Fruit fly (Drosophila melanogaster) whole organism, embryonic: ENCODE data around the gene UQCR-14L.

Source experiments
- Aef1 ChIP-seq: fragments of 200-800 bp; sonication (Bioruptor generic); IDR thresholded peaks from 3 replicates; pipeline ENCODE4 v1.3.6; 2022; ENCODE audit warnings: missing biosample characterization, missing genetic modification characterization
- Atf6 ChIP-seq: fragments of 200-800 bp; sonication (Bioruptor generic); IDR thresholded peaks from 2 replicates; pipeline ENCODE4 v1.3.6; 2022; ENCODE audit warnings: missing biosample characterization, missing genetic modification characterization
- B-H1 ChIP-seq: fragments of 200-800 bp; sonication (Bioruptor generic); IDR thresholded peaks from 3 replicates; pipeline ENCODE4 v1.3.6; 2022; ENCODE audit warnings: missing biosample characterization, missing genetic modification characterization
- Bteb2 ChIP-seq: fragments of 200-800 bp; sonication (Bioruptor generic); optimal IDR thresholded peaks from 2 replicates; lab custom pipeline; 2016; ENCODE audit warnings: missing biosample characterization, missing genetic modification characterization
- CG12299 ChIP-seq: fragments of 200-800 bp; sonication (Bioruptor generic); optimal IDR thresholded peaks from 2 replicates; lab custom pipeline; 2018; ENCODE audit warnings: missing biosample characterization, mild to moderate bottlenecking, missing genetic modification characterization
- CG13624 ChIP-seq: fragments of 200-800 bp; sonication (Bioruptor generic); optimal IDR thresholded peaks from 2 replicates; lab custom pipeline; 2016; ENCODE audit warnings: missing biosample characterization, missing genetic modification characterization
- CG15514 ChIP-seq: fragments of 200-800 bp; sonication (Bioruptor generic); optimal IDR thresholded peaks from 3 replicates; lab custom pipeline; 2017; ENCODE audit warnings: missing biosample characterization, missing genetic modification characterization, mild to moderate bottlenecking, moderate library complexity, missing genetic modification reagents
- CG16779 ChIP-seq: fragments of 200-800 bp; sonication (Bioruptor generic); IDR thresholded peaks from 2 replicates; pipeline ENCODE4 v1.3.6; 2022; ENCODE audit warnings: missing biosample characterization, missing genetic modification characterization
- CG17186 ChIP-seq: fragments of 200-800 bp; sonication (Bioruptor generic); optimal IDR thresholded peaks from 3 replicates; lab custom pipeline; 2017; ENCODE audit warnings: missing biosample characterization, missing genetic modification reagents, missing genetic modification characterization
- CG17912 ChIP-seq: fragments of 200-800 bp; sonication (Bioruptor generic); optimal IDR thresholded peaks from 2 replicates; lab custom pipeline; 2018; ENCODE audit warnings: missing biosample characterization, mild to moderate bottlenecking, missing genetic modification characterization
- CG18476 ChIP-seq: fragments of 200-800 bp; sonication (Bioruptor generic); optimal IDR thresholded peaks from 2 replicates; lab custom pipeline; 2016; ENCODE audit warnings: missing biosample characterization, mild to moderate bottlenecking, missing genetic modification characterization
- CG18619 ChIP-seq: fragments of 200-800 bp; sonication (Bioruptor generic); optimal IDR thresholded peaks from 3 replicates; lab custom pipeline; 2017; ENCODE audit warnings: missing biosample characterization, mild to moderate bottlenecking, missing genetic modification characterization
- CG2678 ChIP-seq: fragments of 200-800 bp; sonication (Bioruptor generic); optimal IDR thresholded peaks from 3 replicates; lab custom pipeline; 2019; ENCODE audit warnings: missing biosample characterization, mild to moderate bottlenecking, missing genetic modification characterization, moderate library complexity
- CG31365 ChIP-seq: fragments of 200-800 bp; sonication (Bioruptor generic); optimal IDR thresholded peaks from 2 replicates; lab custom pipeline; 2018; ENCODE audit warnings: missing biosample characterization, mild to moderate bottlenecking, missing genetic modification characterization
- CG31388 ChIP-seq: fragments of 200-800 bp; sonication (Bioruptor generic); optimal IDR thresholded peaks from 2 replicates; lab custom pipeline; 2016; ENCODE audit warnings: missing biosample characterization, missing genetic modification characterization
- CG31441 ChIP-seq: fragments of 200-800 bp; sonication (Bioruptor generic); IDR thresholded peaks from 2 replicates; pipeline ENCODE4 v1.3.6; 2022; ENCODE audit warnings: missing biosample characterization, missing genetic modification characterization
- CG33213 ChIP-seq: fragments of 200-800 bp; sonication (Bioruptor generic); optimal IDR thresholded peaks from 3 replicates; lab custom pipeline; 2016; ENCODE audit warnings: missing biosample characterization, missing genetic modification characterization
- CG34376 ChIP-seq: fragments of 200-800 bp; sonication (Bioruptor generic); optimal IDR thresholded peaks from 2 replicates; lab custom pipeline; 2018; ENCODE audit warnings: missing biosample characterization, mild to moderate bottlenecking, missing genetic modification characterization
- CG6272 ChIP-seq: fragments of 200-800 bp; sonication (Bioruptor generic); IDR thresholded peaks from 2 replicates; pipeline ENCODE4 v1.3.6; 2022; ENCODE audit warnings: missing biosample characterization, missing genetic modification characterization
- CG6683 ChIP-seq: fragments of 200-800 bp; sonication (Bioruptor generic); optimal IDR thresholded peaks from 2 replicates; lab custom pipeline; 2017; ENCODE audit warnings: missing biosample characterization, mild to moderate bottlenecking, missing genetic modification characterization, missing genetic modification reagents
- CG6813 ChIP-seq: fragments of 200-800 bp; sonication (Bioruptor generic); optimal IDR thresholded peaks from 2 replicates; lab custom pipeline; 2017; ENCODE audit warnings: missing biosample characterization, missing genetic modification characterization, mild to moderate bottlenecking, moderate library complexity, missing genetic modification reagents
- CG8290 ChIP-seq, 3 experiments: fragments of 200-800 bp; sonication (Bioruptor generic); optimal IDR thresholded peaks; 2 replicates each; lab custom pipeline; 2016 to 2019; ENCODE audit warnings: missing biosample characterization in 3 of 3, missing genetic modification characterization in 3 of 3, mild to moderate bottlenecking in 2 of 3, moderate library complexity in 1 of 3
- CG8924 ChIP-seq: fragments of 200-800 bp; optimal IDR thresholded peaks from 3 replicates; lab custom pipeline; 2019; ENCODE audit warnings: missing biosample characterization, mild to moderate bottlenecking, missing genetic modification characterization, moderate library complexity
- CG9727 ChIP-seq: fragments of 200-800 bp; sonication (Bioruptor generic); optimal IDR thresholded peaks from 3 replicates; lab custom pipeline; 2017; ENCODE audit warnings: missing biosample characterization, mild to moderate bottlenecking, missing genetic modification characterization
- CoRest ChIP-seq: fragments of 200-800 bp; sonication (Bioruptor generic); optimal IDR thresholded peaks from 3 replicates; lab custom pipeline; 2018; ENCODE audit warnings: missing biosample characterization, mild to moderate bottlenecking, missing genetic modification characterization, moderate library complexity
- D19A ChIP-seq: fragments of 200-800 bp; optimal IDR thresholded peaks from 3 replicates; lab custom pipeline; 2019; ENCODE audit warnings: missing biosample characterization, mild to moderate bottlenecking, missing genetic modification characterization, moderate library complexity
- Dek ChIP-seq: fragments of 200-800 bp; sonication (Bioruptor generic); optimal IDR thresholded peaks from 3 replicates; lab custom pipeline; 2019; ENCODE audit warnings: missing biosample characterization, mild to moderate bottlenecking, missing genetic modification characterization, moderate library complexity
- Drgx ChIP-seq: fragments of 200-800 bp; sonication (Bioruptor generic); IDR thresholded peaks from 2 replicates; pipeline ENCODE4 v1.3.6; 2022; ENCODE audit warnings: missing biosample characterization, missing genetic modification characterization
- Fer3 ChIP-seq: fragments of 200-800 bp; sonication (Bioruptor generic); optimal IDR thresholded peaks from 2 replicates; lab custom pipeline; 2018; ENCODE audit warnings: missing biosample characterization, mild to moderate bottlenecking, missing genetic modification characterization, moderate library complexity
- GATAe ChIP-seq: fragments of 200-800 bp; sonication (Bioruptor generic); conservative IDR thresholded peaks from 2 replicates; pipeline ENCODE4 v1.3.6; 2022; ENCODE audit warnings: missing biosample characterization, missing genetic modification characterization
- Gsc ChIP-seq: fragments of 200-800 bp; sonication (Bioruptor generic); IDR thresholded peaks from 2 replicates; pipeline ENCODE4 v1.3.6; 2022; ENCODE audit warnings: missing biosample characterization, missing genetic modification characterization
- HLH3B ChIP-seq: fragments of 200-800 bp; sonication (Bioruptor generic); IDR thresholded peaks from 2 replicates; pipeline ENCODE4 v1.3.6; 2022; ENCODE audit warnings: missing biosample characterization, missing genetic modification characterization
- Lhr ChIP-seq: fragments of 200-800 bp; sonication (Bioruptor generic); optimal IDR thresholded peaks from 3 replicates; lab custom pipeline; 2017; ENCODE audit warnings: mild to moderate bottlenecking, missing biosample characterization, missing genetic modification reagents, missing genetic modification characterization
- Mad ChIP-seq: fragments of 200-800 bp; sonication (Bioruptor generic); optimal IDR thresholded peaks from 2 replicates; lab custom pipeline; 2016; ENCODE audit warnings: missing biosample characterization, missing genetic modification characterization
- Meics ChIP-seq: fragments of 200-800 bp; sonication (Bioruptor generic); optimal IDR thresholded peaks from 2 replicates; lab custom pipeline; 2017; ENCODE audit warnings: missing biosample characterization, mild to moderate bottlenecking, missing genetic modification characterization
- Ptx1 ChIP-seq: fragments of 200-800 bp; sonication (Bioruptor generic); IDR thresholded peaks from 2 replicates; pipeline ENCODE4 v1.3.6; 2022; ENCODE audit warnings: missing biosample characterization, missing genetic modification characterization
- Vsx1 ChIP-seq: fragments of 200-800 bp; sonication (Bioruptor generic); optimal IDR thresholded peaks from 2 replicates; lab custom pipeline; 2017; ENCODE audit warnings: missing biosample characterization, mild to moderate bottlenecking, missing genetic modification characterization, missing genetic modification reagents
- bsh ChIP-seq, 2 experiments: fragments of 200-800 bp; sonication (Bioruptor generic); optimal IDR thresholded peaks; 2 replicates each; lab custom pipeline; 2017 to 2018; ENCODE audit warnings: mild to moderate bottlenecking in 2 of 2, missing biosample characterization in 2 of 2, missing genetic modification characterization in 2 of 2, moderate library complexity in 1 of 2
- fd102C ChIP-seq: fragments of 200-800 bp; sonication (Bioruptor generic); optimal IDR thresholded peaks from 2 replicates; lab custom pipeline; 2018; ENCODE audit warnings: missing biosample characterization, mild to moderate bottlenecking, missing genetic modification characterization, moderate library complexity
- fru ChIP-seq: fragments of >200 bp; optimal IDR thresholded peaks from 2 replicates; lab custom pipeline; 2017
- gcm2 ChIP-seq: fragments of 200-800 bp; sonication (Bioruptor generic); optimal IDR thresholded peaks from 2 replicates; lab custom pipeline; 2016; ENCODE audit warnings: missing biosample characterization, missing genetic modification characterization
- gem ChIP-seq: fragments of 200-800 bp; sonication (Bioruptor generic); optimal IDR thresholded peaks from 2 replicates; lab custom pipeline; 2019; ENCODE audit warnings: missing biosample characterization, mild to moderate bottlenecking, missing genetic modification characterization, moderate library complexity
- gt ChIP-seq: fragments of 200-800 bp; sonication (Bioruptor generic); IDR thresholded peaks from 2 replicates; pipeline ENCODE4 v1.3.6; 2022; ENCODE audit warnings: missing biosample characterization, missing genetic modification characterization
- jumu ChIP-seq: fragments of 200-800 bp; sonication (Bioruptor generic); optimal IDR thresholded peaks from 3 replicates; lab custom pipeline; 2016; ENCODE audit warnings: missing biosample characterization, missing genetic modification characterization
- row ChIP-seq: fragments of 200-800 bp; sonication (Bioruptor generic); IDR thresholded peaks from 3 replicates; pipeline ENCODE4 v1.3.6; 2022; ENCODE audit warnings: missing biosample characterization, missing genetic modification characterization
- schlank ChIP-seq: fragments of 200-800 bp; sonication (Bioruptor generic); optimal IDR thresholded peaks from 2 replicates; lab custom pipeline; 2018; ENCODE audit warnings: missing biosample characterization, mild to moderate bottlenecking, missing genetic modification characterization
- sisA ChIP-seq: fragments of 200-800 bp; sonication (Bioruptor generic); IDR thresholded peaks from 2 replicates; pipeline ENCODE4 v1.3.6; 2022; ENCODE audit warnings: missing biosample characterization, missing genetic modification characterization
- sr ChIP-seq: fragments of 200-800 bp; sonication (Bioruptor generic); IDR thresholded peaks from 3 replicates; pipeline ENCODE4 v1.3.6; 2022; ENCODE audit warnings: missing biosample characterization, missing genetic modification characterization
- zfh1 ChIP-seq: fragments of 200-800 bp; sonication (Bioruptor generic); IDR thresholded peaks from 3 replicates; pipeline ENCODE4 v1.3.6; 2022; ENCODE audit warnings: missing biosample characterization, missing genetic modification characterization

UQCR-14L gene

dm6 chr3R:28326150-28326965 is 32.5 kb downstream of the UQCR-14L start (continued):
- no peak for TF ChIP-seq zfh1 (GFP tag; lab: Robert Waterston, UW)
- peak; percentile 99 for TF ChIP-seq CG33213 (GFP tag; lab: Kevin White, UChicago)
- TF ChIP-seq CG31441 (GFP tag; lab: Robert Waterston, UW): no peak
- peak; percentile 99 to 100 for TF ChIP-seq bsh (GFP tag; optimal IDR thresholded peaks at IDR 0.05; lab: Kevin White, UChicago)
- TF ChIP-seq schlank (tag; lab: Kevin White, UChicago): peak; percentile 99
- TF ChIP-seq CG16779: no peak
- TF ChIP-seq Vsx1 (GFP tag; lab: Kevin White, UChicago): peak; percentile 98
- peak; percentile 99 for TF ChIP-seq gcm2 (GFP tag; lab: Kevin White, UChicago)
- TF ChIP-seq Meics: peak; percentile 99
- TF ChIP-seq HLH3B (GFP tag; lab: Robert Waterston, UW): no peak
- peak; percentile 100 for TF ChIP-seq Mad
- peak; percentile 96 for TF ChIP-seq CG17912
- peak; percentile 99 for TF ChIP-seq Dek (tag; lab: Kevin White, UChicago)
- TF ChIP-seq Atf6 (GFP tag; lab: Robert Waterston, UW): no peak
- TF ChIP-seq gem (tag; lab: Kevin White, UChicago): peak; percentile 99
- TF ChIP-seq GATAe (GFP tag; lab: Robert Waterston, UW): no peak
- TF ChIP-seq Drgx (GFP tag; lab: Robert Waterston, UW): no peak
- no peak for TF ChIP-seq sisA
- TF ChIP-seq Ptx1 (GFP tag; lab: Robert Waterston, UW): no peak
- TF ChIP-seq CG34376 (GFP tag; lab: Kevin White, UChicago): peak; percentile 99
- TF ChIP-seq CG6272 (GFP tag; lab: Robert Waterston, UW): peak; percentile 97
- TF ChIP-seq CG6813 (GFP tag; lab: Kevin White, UChicago): peak; percentile 99
- TF ChIP-seq Lhr: peak; percentile 96
- TF ChIP-seq CG13624: peak; percentile 100
- TF ChIP-seq CG6683 (GFP tag; lab: Kevin White, UChicago): peak; percentile 98
- TF ChIP-seq gt (GFP tag; lab: Robert Waterston, UW): no peak
- TF ChIP-seq CG9727 (GFP tag; lab: Kevin White, UChicago): peak; percentile 100
- peak; percentile 99 for TF ChIP-seq CG2678 (tag; lab: Kevin White, UChicago)
- TF ChIP-seq row (GFP tag; lab: Robert Waterston, UW): no peak
- peak; percentile 99 for TF ChIP-seq Bteb2
- peak; percentile 96 for TF ChIP-seq CG15514 (GFP tag; lab: Kevin White, UChicago)
- peak; percentile 99 for TF ChIP-seq CG12299 (tag; lab: Kevin White, UChicago)
- TF ChIP-seq CG18476 (GFP tag; lab: Kevin White, UChicago): peak; percentile 99
- TF ChIP-seq jumu (GFP tag; lab: Kevin White, UChicago): peak; percentile 100
- TF ChIP-seq CG31365 (tag; lab: Kevin White, UChicago): peak; percentile 93
- TF ChIP-seq D19A (tag; lab: Kevin White, UChicago): peak; percentile 97
- peak; percentile 95 for TF ChIP-seq CG17186 (GFP tag; lab: Kevin White, UChicago)
- TF ChIP-seq CG8924 (tag; lab: Kevin White, UChicago): peak; percentile 99
- no peak for TF ChIP-seq sr (GFP tag; lab: Robert Waterston, UW)
- peak; percentile 99 for TF ChIP-seq CG18619 (GFP tag; lab: Kevin White, UChicago)
- TF ChIP-seq B-H1: no peak
- peak; percentile 96 for TF ChIP-seq fd102C (GFP tag; lab: Kevin White, UChicago)
- no peak for TF ChIP-seq Aef1 (GFP tag; lab: Robert Waterston, UW)
- TF ChIP-seq CoRest (tag; lab: Kevin White, UChicago): peak; percentile 99
- peak; percentile 99 for TF ChIP-seq CG31388 (GFP tag; lab: Kevin White, UChicago)
- peak; percentile 99 for TF ChIP-seq CG8290 (GFP tag; optimal IDR thresholded peaks at IDR 0.05; lab: Kevin White, UChicago)
- peak; percentile 94 to 99 for TF ChIP-seq CG8290 (tag; optimal IDR thresholded peaks at IDR 0.05; lab: Kevin White, UChicago)
- TF ChIP-seq Gsc (GFP tag; lab: Robert Waterston, UW): no peak
- TF ChIP-seq Fer3 (tag; lab: Kevin White, UChicago): peak; percentile 100
- TF ChIP-seq fru: no peak
